Worm (Caenorhabditis elegans): ENCODE data around the gene F44G4.7.

DNA sequence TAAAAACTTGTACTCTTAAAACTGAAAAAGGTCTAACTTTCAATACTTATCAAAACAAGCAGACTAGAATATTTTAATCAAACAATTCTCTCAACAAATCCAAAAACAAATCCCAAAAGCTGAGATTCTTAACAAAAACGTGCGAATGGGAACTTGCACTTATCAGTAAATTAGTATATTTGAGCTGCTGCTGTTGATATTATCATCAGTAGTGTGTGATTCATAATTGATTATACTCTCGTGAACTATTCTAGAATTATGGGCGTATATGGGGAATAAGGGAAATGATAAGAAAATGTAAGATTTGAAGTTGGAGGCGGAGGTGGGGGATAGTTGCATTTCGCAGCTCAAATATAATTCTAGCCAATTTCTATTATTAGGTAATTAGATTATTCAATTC is 9.2 kb upstream of the F44G4.7 start:
- TF ChIP-seq vab-15 (tag; optimal IDR thresholded peaks at IDR 0.05): no peak
- no peak for TF ChIP-seq ceh-8 (GFP tag; optimal IDR thresholded peaks at IDR 0.05)
- TF ChIP-seq lin-13 (GFP tag; optimal IDR thresholded peaks at IDR 0.05): no peak
- no peak for TF ChIP-seq nhr-85 (tag)
- no peak for TF ChIP-seq lsy-2 (tag; optimal IDR thresholded peaks at IDR 0.05)
- no peak for TF ChIP-seq elt-3 (tag; optimal IDR thresholded peaks at IDR 0.05)
- TF ChIP-seq ztf-4 (tag; optimal IDR thresholded peaks at IDR 0.05): no peak
- no peak for TF ChIP-seq zag-1 (tag; optimal IDR thresholded peaks at IDR 0.05)
- TF ChIP-seq F16B12.6 (tag; optimal IDR thresholded peaks at IDR 0.05): no peak
- no peak for TF ChIP-seq jun-1 (tag; optimal IDR thresholded peaks at IDR 0.05)
- no peak for TF ChIP-seq unc-62 (GFP tag; optimal IDR thresholded peaks at IDR 0.05)
- TF ChIP-seq lir-3 (tag; optimal IDR thresholded peaks at IDR 0.05; ENCODE audit: poor library complexity): no peak

Data from whole organism, L1 larva.